Worm (Caenorhabditis elegans) whole organism, midembryonic: ENCODE measurements around the gene F43C11.8.

ENCODE experiments used
- T22C8.4 ChIP-seq: fragments of 200-800 bp; sonication (Bioruptor generic); IDR thresholded peaks from 2 replicates; pipeline ENCODE4 v1.3.6; 2022; ENCODE audit warnings: missing genetic modification characterization, missing compliant biosample characterization
- cog-1 ChIP-seq: sonication (generic microtip); optimal IDR thresholded peaks from 2 replicates; lab custom pipeline; 2016; ENCODE audit warnings: missing genetic modification characterization, missing compliant biosample characterization
- med-1 ChIP-seq: sonication (generic microtip); optimal IDR thresholded peaks from 2 replicates; lab custom pipeline; 2017; ENCODE audit warnings: missing genetic modification characterization, mild to moderate bottlenecking, missing compliant biosample characterization, antibody characterized with exemption, missing genetic modification reagents; ENCODE audit not compliant: insufficient read depth
- ztf-29 ChIP-seq: fragments of 200-800 bp; sonication (Bioruptor generic); IDR thresholded peaks from 2 replicates; pipeline ENCODE4 v1.3.6; 2022; ENCODE audit warnings: missing genetic modification reagents, missing genetic modification characterization, missing compliant biosample characterization

ce11 chrII:2342004-2342479, 9.7 kb downstream of the F43C11.8 start, which contains the start of gene F43C11.6:
- no peak for TF ChIP-seq T22C8.4 (GFP tag; lab: Robert Waterston, UW)
- TF ChIP-seq med-1 (GFP tag; lab: Kevin White, UChicago), result no peak
- no peak for TF ChIP-seq ztf-29
- TF ChIP-seq cog-1 (tag; lab: Kevin White, UChicago), result no peak
